Fruit fly (Drosophila melanogaster): ENCODE measurements around the gene CG10333.

Gene CG10333

dm6 chr2L:18563991-18564390 lies 42.6 kb upstream of the CG10333 start:
- TF ChIP-seq CG15336 (GFP tag; IDR thresholded peaks at IDR 0.05) (no peak), CG8319 (GFP tag; optimal IDR thresholded peaks at IDR 0.05) (no peak), ss (GFP tag; optimal IDR thresholded peaks at IDR 0.05) (no peak), CG4318 (GFP tag; optimal IDR thresholded peaks at IDR 0.05) (no peak)

dm6 chr2L:18564417-18564816 lies 42.2 kb upstream of the CG10333 start:
- TF ChIP-seq CG11294 (GFP tag; IDR thresholded peaks at IDR 0.05) = no peak
- TF ChIP-seq fkh (GFP tag; optimal IDR thresholded peaks at IDR 0.05) = peak; percentile 31
- TF ChIP-seq CG3919 (GFP tag; optimal IDR thresholded peaks at IDR 0.05) = peak; percentile 12
- no peak for TF ChIP-seq net (GFP tag; optimal IDR thresholded peaks at IDR 0.05)
- TF ChIP-seq dsx (GFP tag; optimal IDR thresholded peaks at IDR 0.05; ENCODE audit: poor library complexity, severe bottlenecking) = no peak
- no peak for TF ChIP-seq Ets21C (GFP tag; optimal IDR thresholded peaks at IDR 0.05)
- no peak for TF ChIP-seq CG3032 (tag; optimal IDR thresholded peaks at IDR 0.05)
- TF ChIP-seq Eip78C (GFP tag) = peak; percentile 7

- TF ChIP-seq topi (GFP tag; optimal IDR thresholded peaks at IDR 0.05) = peak; percentile 28
- TF ChIP-seq CG11294 (GFP tag; IDR thresholded peaks at IDR 0.05) = no peak
- TF ChIP-seq Ets96B (tag; optimal IDR thresholded peaks at IDR 0.05) = peak; percentile 72
- TF ChIP-seq Lpt (GFP tag; optimal IDR thresholded peaks at IDR 0.05) = no peak
- peak; percentile 26 for TF ChIP-seq CG6808 (GFP tag; optimal IDR thresholded peaks at IDR 0.05)
- peak; percentile 33 for TF ChIP-seq CG3032 (tag; optimal IDR thresholded peaks at IDR 0.05)
- TF ChIP-seq Eip78C (GFP tag) = peak; percentile 82
- peak; percentile 53 for TF ChIP-seq CG34406 (GFP tag; optimal IDR thresholded peaks at IDR 0.05)
- TF ChIP-seq CG1621 (tag; optimal IDR thresholded peaks at IDR 0.05) = peak; percentile 43
- peak; percentile 66 for TF ChIP-seq CG32006 (GFP tag; optimal IDR thresholded peaks at IDR 0.05)
- TF ChIP-seq esn (GFP tag; optimal IDR thresholded peaks at IDR 0.05) = peak; percentile 29
- TF ChIP-seq Sox14 (GFP tag; optimal IDR thresholded peaks at IDR 0.05) = peak; percentile 52
- peak; percentile 13 for TF ChIP-seq lz (GFP tag; optimal IDR thresholded peaks at IDR 0.05)
- TF ChIP-seq CG31627 (GFP tag; optimal IDR thresholded peaks at IDR 0.05) = peak; percentile 1
- no peak for TF ChIP-seq eg (GFP tag; IDR thresholded peaks at IDR 0.05)
- TF ChIP-seq fkh (GFP tag; optimal IDR thresholded peaks at IDR 0.05) = peak; percentile 45
- peak; percentile 18 for TF ChIP-seq vri (GFP tag; optimal IDR thresholded peaks at IDR 0.05)
- peak; percentile 37 for TF ChIP-seq CG11762 (GFP tag; optimal IDR thresholded peaks at IDR 0.05; ENCODE audit: insufficient read depth)
- TF ChIP-seq Sox15 (GFP tag; optimal IDR thresholded peaks at IDR 0.05) = no peak
- TF ChIP-seq acj6 (GFP tag; optimal IDR thresholded peaks at IDR 0.05) = peak; percentile 61
- peak; percentile 44 for TF ChIP-seq Eip75B (GFP tag; optimal IDR thresholded peaks at IDR 0.05)
- no peak for TF ChIP-seq Ets21C (GFP tag; optimal IDR thresholded peaks at IDR 0.05)
- peak; percentile 36 for TF ChIP-seq achi (GFP tag; optimal IDR thresholded peaks at IDR 0.05)
- TF ChIP-seq dac (GFP tag; optimal IDR thresholded peaks at IDR 0.05) = no peak
- TF ChIP-seq CG6854 (GFP tag; optimal IDR thresholded peaks at IDR 0.05) = no peak
- peak; percentile 57 for TF ChIP-seq dsx (GFP tag; optimal IDR thresholded peaks at IDR 0.05; ENCODE audit: poor library complexity, severe bottlenecking)
- peak; percentile 56 for TF ChIP-seq CG10631 (GFP tag; optimal IDR thresholded peaks at IDR 0.05)
- TF ChIP-seq CG10669 (GFP tag; optimal IDR thresholded peaks at IDR 0.05) = peak; percentile 33
- peak in 1 of 2 experiments; percentile 48 for TF ChIP-seq ss (GFP tag; optimal IDR thresholded peaks at IDR 0.05)
- peak in 1 of 2 experiments; percentile 19 for TF ChIP-seq salr (GFP tag; optimal IDR thresholded peaks at IDR 0.05)
- TF ChIP-seq CG7368 (GFP tag; optimal IDR thresholded peaks at IDR 0.05) = no peak
- no peak for TF ChIP-seq fd85E (GFP tag; optimal IDR thresholded peaks at IDR 0.05)
- TF ChIP-seq CG4318 (GFP tag; optimal IDR thresholded peaks at IDR 0.05) = no peak
- TF ChIP-seq CG11902 (GFP tag; optimal IDR thresholded peaks at IDR 0.05) = peak; percentile 78
- no peak for TF ChIP-seq CG8319 (GFP tag; optimal IDR thresholded peaks at IDR 0.05)
- peak; percentile 48 for TF ChIP-seq CG3919 (GFP tag; optimal IDR thresholded peaks at IDR 0.05)
- TF ChIP-seq Gug (GFP tag; IDR thresholded peaks at IDR 0.05) = peak; percentile 43; the same call in 1 of the 2 replicates
- peak; percentile 40 for TF ChIP-seq CG16779 (tag; optimal IDR thresholded peaks at IDR 0.05)
- peak; percentile 16 for TF ChIP-seq spab (GFP tag; optimal IDR thresholded peaks at IDR 0.05)
- TF ChIP-seq Blimp-1 (GFP tag; optimal IDR thresholded peaks at IDR 0.05) = no peak
- peak; percentile 38 for TF ChIP-seq fd59A (GFP tag; optimal IDR thresholded peaks at IDR 0.05)
Measured at dm6 chr2L:18566235-18567158, 40.1 kb upstream of the CG10333 start.
